Fruit fly (Drosophila melanogaster): ENCODE results near the gene CG42870.

DNA sequence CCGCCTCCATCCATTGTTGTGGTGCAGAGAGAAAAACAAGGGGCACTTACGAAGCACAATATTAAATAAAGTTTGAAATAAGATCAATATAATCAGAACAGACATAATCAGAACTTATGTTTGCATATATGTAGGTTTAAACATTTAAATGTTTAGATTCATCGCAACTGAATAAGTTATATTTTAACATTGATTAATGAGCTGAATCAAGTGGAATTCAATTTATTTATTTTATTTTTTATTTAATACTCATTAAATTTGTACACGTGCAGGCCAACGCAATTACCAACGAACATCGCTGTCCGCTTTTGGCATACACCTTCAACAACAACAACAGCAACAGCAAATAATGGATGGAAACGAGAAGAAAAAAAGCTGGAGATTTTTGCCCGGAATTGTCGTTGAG lies 38.3 kb downstream of the CG42870 start:
- TF ChIP-seq Sin3A (optimal IDR thresholded peaks at IDR 0.05) (no peak), h (optimal IDR thresholded peaks at IDR 0.05) (no peak), Myc (optimal IDR thresholded peaks at IDR 0.05) (no peak), psq (optimal IDR thresholded peaks at IDR 0.05) (no peak), insv (optimal IDR thresholded peaks at IDR 0.05) (no peak)
